Fruit fly (Drosophila melanogaster) whole organism, embryonic: ENCODE results near the gene Gpdh1.

Experiments
- Antp ChIP-seq: fragments of 200-800 bp; sonication (Bioruptor generic); optimal IDR thresholded peaks from 3 replicates; lab custom pipeline; 2016; ENCODE audit warnings: missing biosample characterization, missing genetic modification characterization
- Asciz ChIP-seq: fragments of 200-800 bp; sonication (Bioruptor generic); optimal IDR thresholded peaks from 2 replicates; lab custom pipeline; 2017; ENCODE audit warnings: missing biosample characterization, mild to moderate bottlenecking, missing genetic modification characterization, missing genetic modification reagents
- Atf6 ChIP-seq: fragments of 200-800 bp; sonication (Bioruptor generic); IDR thresholded peaks from 2 replicates; pipeline ENCODE4 v1.3.6; 2022; ENCODE audit warnings: missing biosample characterization, missing genetic modification characterization
- CG10147 ChIP-seq: fragments of 200-800 bp; sonication (Bioruptor generic); optimal IDR thresholded peaks from 2 replicates; lab custom pipeline; 2019; ENCODE audit warnings: missing biosample characterization, mild to moderate bottlenecking, missing genetic modification characterization, moderate library complexity
- CG10462 ChIP-seq: fragments of 200-800 bp; sonication (Bioruptor generic); optimal IDR thresholded peaks from 2 replicates; lab custom pipeline; 2016; ENCODE audit warnings: missing biosample characterization, missing genetic modification characterization
- CG10654 ChIP-seq: fragments of 200-800 bp; sonication (Bioruptor generic); optimal IDR thresholded peaks from 2 replicates; lab custom pipeline; 2016; ENCODE audit warnings: missing biosample characterization, missing genetic modification characterization
- CG10979 ChIP-seq: fragments of 200-800 bp; sonication (Bioruptor generic); optimal IDR thresholded peaks from 2 replicates; lab custom pipeline; 2018; ENCODE audit warnings: missing biosample characterization, mild to moderate bottlenecking, missing genetic modification characterization, moderate library complexity
- CG12299 ChIP-seq: fragments of 200-800 bp; sonication (Bioruptor generic); optimal IDR thresholded peaks from 2 replicates; lab custom pipeline; 2018; ENCODE audit warnings: missing biosample characterization, mild to moderate bottlenecking, missing genetic modification characterization
- CG14441 ChIP-seq: fragments of 200-800 bp; sonication (Bioruptor generic); IDR thresholded peaks from 2 replicates; pipeline ENCODE4 v1.3.6; 2022; ENCODE audit warnings: missing biosample characterization, missing genetic modification characterization
- CG15269 ChIP-seq: fragments of 200-800 bp; sonication (Bioruptor generic); optimal IDR thresholded peaks from 2 replicates; lab custom pipeline; 2018; ENCODE audit warnings: missing biosample characterization, mild to moderate bottlenecking, missing genetic modification characterization, moderate library complexity
- CG15479 ChIP-seq: fragments of 200-800 bp; sonication (Bioruptor generic); optimal IDR thresholded peaks from 3 replicates; lab custom pipeline; 2019; ENCODE audit warnings: missing biosample characterization, mild to moderate bottlenecking, missing genetic modification characterization, moderate library complexity
- CG1647 ChIP-seq: fragments of 200-800 bp; sonication (Bioruptor generic); optimal IDR thresholded peaks from 3 replicates; lab custom pipeline; 2016; ENCODE audit warnings: missing biosample characterization, missing genetic modification characterization
- CG16779 ChIP-seq: fragments of 200-800 bp; sonication (Bioruptor generic); IDR thresholded peaks from 2 replicates; pipeline ENCODE4 v1.3.6; 2022; ENCODE audit warnings: missing biosample characterization, missing genetic modification characterization
- CG17385 ChIP-seq: fragments of 200-800 bp; sonication (Bioruptor generic); optimal IDR thresholded peaks from 3 replicates; lab custom pipeline; 2018; ENCODE audit warnings: missing biosample characterization, mild to moderate bottlenecking, missing genetic modification characterization
- CG17568 ChIP-seq: fragments of 200-800 bp; sonication (Bioruptor generic); optimal IDR thresholded peaks from 2 replicates; lab custom pipeline; 2018; ENCODE audit warnings: missing biosample characterization, mild to moderate bottlenecking, missing genetic modification characterization, moderate library complexity
- CG18011 ChIP-seq: fragments of 200-800 bp; sonication (Bioruptor generic); optimal IDR thresholded peaks from 2 replicates; lab custom pipeline; 2017; ENCODE audit warnings: missing biosample characterization, missing genetic modification characterization, mild to moderate bottlenecking, moderate library complexity, missing genotype
- CG18619 ChIP-seq: fragments of 200-800 bp; sonication (Bioruptor generic); optimal IDR thresholded peaks from 3 replicates; lab custom pipeline; 2017; ENCODE audit warnings: missing biosample characterization, mild to moderate bottlenecking, missing genetic modification characterization
- CG18764 ChIP-seq: fragments of 200-800 bp; sonication (Bioruptor generic); optimal IDR thresholded peaks from 3 replicates; lab custom pipeline; 2016; ENCODE audit warnings: missing biosample characterization, missing genetic modification characterization
- CG2202 ChIP-seq: fragments of 200-800 bp; sonication (Bioruptor generic); optimal IDR thresholded peaks from 2 replicates; lab custom pipeline; 2018; ENCODE audit warnings: missing biosample characterization, mild to moderate bottlenecking, missing genetic modification characterization
- CG3065 ChIP-seq: fragments of 200-800 bp; sonication (Bioruptor generic); optimal IDR thresholded peaks from 2 replicates; lab custom pipeline; 2016; ENCODE audit warnings: missing biosample characterization, missing genetic modification characterization
- CG31441 ChIP-seq: fragments of 200-800 bp; sonication (Bioruptor generic); IDR thresholded peaks from 2 replicates; pipeline ENCODE4 v1.3.6; 2022; ENCODE audit warnings: missing biosample characterization, missing genetic modification characterization
- CG3847 ChIP-seq: fragments of 200-800 bp; sonication (Bioruptor generic); IDR thresholded peaks from 2 replicates; pipeline ENCODE4 v1.3.6; 2022; ENCODE audit warnings: missing biosample characterization, missing genetic modification characterization
- CG5953 ChIP-seq: fragments of 200-800 bp; sonication (Bioruptor generic); IDR thresholded peaks from 2 replicates; pipeline ENCODE4 v1.3.6; 2022; ENCODE audit warnings: missing biosample characterization, missing genetic modification characterization
- CG7271 ChIP-seq: fragments of 200-800 bp; sonication (Bioruptor generic); optimal IDR thresholded peaks from 2 replicates; lab custom pipeline; 2018; ENCODE audit warnings: missing biosample characterization, mild to moderate bottlenecking, missing genetic modification characterization, moderate library complexity
- CG7745 ChIP-seq: fragments of 200-800 bp; sonication (Bioruptor generic); optimal IDR thresholded peaks from 2 replicates; lab custom pipeline; 2018; ENCODE audit warnings: missing biosample characterization, mild to moderate bottlenecking, missing genetic modification characterization, moderate library complexity
- CG9609 ChIP-seq: fragments of 200-800 bp; sonication (Bioruptor generic); optimal IDR thresholded peaks from 3 replicates; lab custom pipeline; 2016; ENCODE audit warnings: missing biosample characterization, missing genetic modification characterization
- CTCF ChIP-seq: fragments of 200-800 bp; sonication (Bioruptor generic); optimal IDR thresholded peaks from 2 replicates; lab custom pipeline; 2017; ENCODE audit warnings: missing biosample characterization, mild to moderate bottlenecking, missing genetic modification characterization, moderate library complexity
- Dad ChIP-seq: fragments of 200-800 bp; sonication (Bioruptor generic); optimal IDR thresholded peaks from 3 replicates; lab custom pipeline; 2016; ENCODE audit warnings: missing biosample characterization, missing genetic modification characterization
- ERR ChIP-seq: fragments of 200-800 bp; sonication (Bioruptor generic); optimal IDR thresholded peaks from 2 replicates; lab custom pipeline; 2016; ENCODE audit warnings: missing biosample characterization, missing genetic modification characterization
- Gsc ChIP-seq: fragments of 200-800 bp; sonication (Bioruptor generic); IDR thresholded peaks from 2 replicates; pipeline ENCODE4 v1.3.6; 2022; ENCODE audit warnings: missing biosample characterization, missing genetic modification characterization
- H2.0 ChIP-seq: fragments of 200-800 bp; sonication (Bioruptor generic); IDR thresholded peaks from 2 replicates; pipeline ENCODE4 v1.3.6; 2022; ENCODE audit warnings: missing biosample characterization, missing genetic modification characterization
- HHEX ChIP-seq: fragments of 200-800 bp; sonication (Bioruptor generic); optimal IDR thresholded peaks from 3 replicates; lab custom pipeline; 2017; ENCODE audit warnings: missing biosample characterization, mild to moderate bottlenecking, missing genetic modification characterization, missing genetic modification reagents
- HLH3B ChIP-seq: fragments of 200-800 bp; sonication (Bioruptor generic); IDR thresholded peaks from 2 replicates; pipeline ENCODE4 v1.3.6; 2022; ENCODE audit warnings: missing biosample characterization, missing genetic modification characterization
- Hmx ChIP-seq: fragments of 200-800 bp; sonication (Bioruptor generic); optimal IDR thresholded peaks from 2 replicates; lab custom pipeline; 2016; ENCODE audit warnings: missing biosample characterization, missing genetic modification characterization
- Hsf ChIP-seq: fragments of 200-800 bp; sonication (Bioruptor generic); optimal IDR thresholded peaks from 3 replicates; lab custom pipeline; 2016; ENCODE audit warnings: missing biosample characterization, missing genetic modification characterization
- Lhr ChIP-seq: fragments of 200-800 bp; sonication (Bioruptor generic); optimal IDR thresholded peaks from 3 replicates; lab custom pipeline; 2017; ENCODE audit warnings: mild to moderate bottlenecking, missing biosample characterization, missing genetic modification reagents, missing genetic modification characterization
- NC2α ChIP-seq: fragments of 200-800 bp; sonication (Bioruptor generic); optimal IDR thresholded peaks from 2 replicates; lab custom pipeline; 2016; ENCODE audit warnings: missing biosample characterization, missing genetic modification characterization
- Nf-YB ChIP-seq: fragments of 200-800 bp; sonication (Bioruptor generic); optimal IDR thresholded peaks from 3 replicates; lab custom pipeline; 2019; ENCODE audit warnings: missing biosample characterization, mild to moderate bottlenecking, missing genetic modification characterization, moderate library complexity
- Ssrp ChIP-seq: fragments of 200-800 bp; sonication (Bioruptor generic); optimal IDR thresholded peaks from 2 replicates; lab custom pipeline; 2018; ENCODE audit warnings: missing biosample characterization, mild to moderate bottlenecking, missing genetic modification characterization, moderate library complexity
- bcd ChIP-seq: fragments of 200-800 bp; sonication (Bioruptor generic); optimal IDR thresholded peaks from 2 replicates; lab custom pipeline; 2017; ENCODE audit warnings: missing biosample characterization, mild to moderate bottlenecking, missing genetic modification characterization
- bowl ChIP-seq: fragments of 200-800 bp; sonication (Bioruptor generic); IDR thresholded peaks from 2 replicates; pipeline ENCODE4 v1.3.6; 2022; ENCODE audit warnings: missing biosample characterization, missing genetic modification characterization
- caup ChIP-seq: fragments of 200-800 bp; sonication (Bioruptor generic); optimal IDR thresholded peaks from 3 replicates; lab custom pipeline; 2017; ENCODE audit warnings: missing biosample characterization, mild to moderate bottlenecking, missing genetic modification characterization, moderate library complexity; ENCODE audit not compliant: severe bottlenecking
- dan ChIP-seq: fragments of 200-800 bp; sonication (Bioruptor generic); IDR thresholded peaks from 2 replicates; pipeline ENCODE4 v1.3.6; 2022; ENCODE audit warnings: missing biosample characterization, missing genetic modification characterization
- danr ChIP-seq: fragments of 200-800 bp; sonication (Bioruptor generic); IDR thresholded peaks from 2 replicates; pipeline ENCODE4 v1.3.6; 2022; ENCODE audit warnings: missing biosample characterization, missing genetic modification characterization
- gfzf ChIP-seq: fragments of 200-800 bp; sonication (Bioruptor generic); optimal IDR thresholded peaks from 2 replicates; lab custom pipeline; 2016; ENCODE audit warnings: missing biosample characterization, mild to moderate bottlenecking, missing genetic modification characterization, moderate library complexity
- kah ChIP-seq: fragments of 200-800 bp; sonication (Bioruptor generic); optimal IDR thresholded peaks from 2 replicates; lab custom pipeline; 2018; ENCODE audit warnings: missing biosample characterization, mild to moderate bottlenecking, missing genetic modification characterization
- klu ChIP-seq: fragments of 200-800 bp; sonication (Bioruptor generic); IDR thresholded peaks from 2 replicates; pipeline ENCODE4 v1.3.6; 2022; ENCODE audit warnings: missing biosample characterization, missing genetic modification characterization
- pb ChIP-seq: fragments of 200-800 bp; sonication (Bioruptor generic); optimal IDR thresholded peaks from 3 replicates; lab custom pipeline; 2016; ENCODE audit warnings: missing biosample characterization, missing genetic modification characterization
- pho ChIP-seq: fragments of 200-800 bp; sonication (Bioruptor generic); optimal IDR thresholded peaks from 2 replicates; lab custom pipeline; 2016; ENCODE audit warnings: missing biosample characterization, missing genetic modification characterization
- rib ChIP-seq: fragments of 200-800 bp; sonication (Bioruptor generic); IDR thresholded peaks from 2 replicates; pipeline ENCODE4 v1.3.6; 2022; ENCODE audit warnings: missing biosample characterization, missing genetic modification characterization
- ro ChIP-seq: fragments of 200-800 bp; sonication (Bioruptor generic); IDR thresholded peaks from 2 replicates; pipeline ENCODE4 v1.3.6; 2022; ENCODE audit warnings: missing biosample characterization, missing genetic modification characterization

The Gpdh1 gene

DNA sequence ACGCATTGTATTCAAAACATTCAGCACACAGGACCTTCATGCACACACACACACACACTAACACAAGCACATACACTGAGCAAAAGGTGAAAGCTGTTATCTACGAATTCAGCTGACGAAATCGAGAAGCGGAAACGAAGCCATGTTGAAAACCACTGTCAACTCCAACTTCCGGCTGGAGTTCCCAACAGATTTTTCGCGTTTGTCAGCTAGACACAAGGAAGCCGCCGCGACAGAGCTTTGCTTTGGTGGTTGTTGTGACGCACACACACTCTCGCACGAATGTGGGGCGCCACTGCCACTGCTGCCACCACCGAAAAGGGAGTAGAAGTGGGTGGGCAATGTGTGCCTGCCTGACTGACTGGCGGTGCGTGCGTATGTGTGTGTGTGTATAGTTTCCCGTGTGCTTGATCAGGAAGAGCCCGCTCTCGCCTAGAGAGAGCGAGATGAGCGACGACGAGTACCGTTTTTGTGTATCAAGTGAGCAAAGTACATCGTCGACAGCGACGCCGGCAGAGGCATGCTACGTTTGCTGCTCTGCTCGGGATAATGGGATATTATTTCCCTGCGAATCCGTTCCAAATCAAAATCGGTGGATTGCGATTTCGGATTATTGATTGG, 54.3 kb downstream of the Gpdh1 start (continued):
- TF ChIP-seq Antp (GFP tag; lab: Kevin White, UChicago), result no peak
- TF ChIP-seq ERR (GFP tag; lab: Kevin White, UChicago), result no peak
- no peak for TF ChIP-seq CG18011
- TF ChIP-seq Ssrp (tag; lab: Kevin White, UChicago), result no peak
- TF ChIP-seq CG10654 (GFP tag; lab: Kevin White, UChicago), result no peak
- TF ChIP-seq dan (GFP tag; lab: Robert Waterston, UW), result no peak
- no peak for TF ChIP-seq H2.0 (GFP tag; lab: Robert Waterston, UW)
- TF ChIP-seq CG17385 (GFP tag; lab: Kevin White, UChicago), result peak; percentile 64
- peak; percentile 46 for TF ChIP-seq pb
- TF ChIP-seq danr, result no peak
- no peak for TF ChIP-seq CG15269 (tag; lab: Kevin White, UChicago)
- TF ChIP-seq ro (GFP tag; lab: Robert Waterston, UW), result no peak
- TF ChIP-seq rib (GFP tag; lab: Robert Waterston, UW), result no peak
- TF ChIP-seq CG12299, result peak; percentile 65
- TF ChIP-seq CG7745 (tag; lab: Kevin White, UChicago), result no peak
- TF ChIP-seq pho (GFP tag; lab: Kevin White, UChicago), result no peak
- TF ChIP-seq gfzf (GFP tag; lab: Kevin White, UChicago), result no peak
- no peak for TF ChIP-seq bowl (GFP tag; lab: Robert Waterston, UW)
- TF ChIP-seq CG7271 (tag; lab: Kevin White, UChicago), result peak; percentile 73
- no peak for TF ChIP-seq CG17568 (GFP tag; lab: Kevin White, UChicago)
- TF ChIP-seq CG2202 (tag; lab: Kevin White, UChicago), result peak; percentile 48
- TF ChIP-seq CG1647 (GFP tag; lab: Kevin White, UChicago), result no peak
- peak; percentile 43 for TF ChIP-seq bcd (GFP tag; lab: Kevin White, UChicago)
- TF ChIP-seq CG9609 (GFP tag; lab: Kevin White, UChicago), result no peak
- TF ChIP-seq CG31441 (GFP tag; lab: Robert Waterston, UW), result peak; percentile 60
- peak; percentile 37 for TF ChIP-seq CG10979 (tag; lab: Kevin White, UChicago)
- no peak; the same call in 1 of the 2 replicates for TF ChIP-seq HLH3B (GFP tag; lab: Robert Waterston, UW)
- TF ChIP-seq kah, result peak; percentile 90
- no peak for TF ChIP-seq CG16779 (GFP tag; lab: Robert Waterston, UW)
- peak; percentile 29 for TF ChIP-seq CG10147 (GFP tag; lab: Kevin White, UChicago)
- peak; percentile 47 for TF ChIP-seq CTCF (GFP tag; lab: Kevin White, UChicago)
- no peak for TF ChIP-seq klu (GFP tag; lab: Robert Waterston, UW)
- no peak for TF ChIP-seq Hmx
- no peak for TF ChIP-seq Gsc (GFP tag; lab: Robert Waterston, UW)
- TF ChIP-seq CG10462 (GFP tag; lab: Kevin White, UChicago), result no peak
- TF ChIP-seq CG18764 (GFP tag; lab: Kevin White, UChicago), result no peak
- TF ChIP-seq NC2α (GFP tag; lab: Kevin White, UChicago), result no peak
- 0 out of 2 replicates have a peak, but pooled peaks have one; percentile 34 for TF ChIP-seq Atf6
- TF ChIP-seq CG3065 (GFP tag; lab: Kevin White, UChicago), result no peak
- no peak for TF ChIP-seq CG5953
- TF ChIP-seq Dad (GFP tag; lab: Kevin White, UChicago), result peak; percentile 20
- TF ChIP-seq caup (GFP tag; lab: Kevin White, UChicago), result peak; percentile 87
- 0 out of 2 replicates have a peak, but pooled peaks have one; percentile 8 for TF ChIP-seq CG14441 (GFP tag; lab: Robert Waterston, UW)
- peak; percentile 57 for TF ChIP-seq CG18619 (GFP tag; lab: Kevin White, UChicago)
- no peak for TF ChIP-seq CG3847 (GFP tag; lab: Robert Waterston, UW)
- peak; percentile 10 for TF ChIP-seq CG15479 (GFP tag; lab: Kevin White, UChicago)
- TF ChIP-seq Asciz (GFP tag; lab: Kevin White, UChicago), result peak; percentile 79
- no peak for TF ChIP-seq Hsf (GFP tag; lab: Kevin White, UChicago)
- TF ChIP-seq HHEX (GFP tag; lab: Kevin White, UChicago), result peak; percentile 77
- TF ChIP-seq Nf-YB, result peak; percentile 39
- no peak for TF ChIP-seq Lhr (GFP tag; lab: Kevin White, UChicago)
